Worm (Caenorhabditis elegans): ENCODE results near the gene F14H8.8.
A peak's percentile ranks its signal among the peaks of the same experiment; 100 is the strongest.

ce11 chrV:15059534-15059933, 30.3 kb downstream of the F14H8.8 start, which contains the start of the genes mcm-3 and C25D7.15:
- TF ChIP-seq nhr-12 (tag; optimal IDR thresholded peaks at IDR 0.05) (no peak), nhr-237 (tag; optimal IDR thresholded peaks at IDR 0.05) (no peak), nhr-129 (tag; optimal IDR thresholded peaks at IDR 0.05) (peak; percentile 36)

Data from whole organism, L2 larva.